Worm (Caenorhabditis elegans) whole organism, L2 larva: ENCODE data around the gene cdh-7.

Experiments used
- nhr-12 ChIP-seq: fragments of 150-350 bp; optimal IDR thresholded peaks from 2 replicates; lab custom pipeline; 2014; ENCODE audit warnings: missing biosample characterization, missing genetic modification characterization
- skn-1 ChIP-seq: sonication (generic microtip); optimal IDR thresholded peaks from 2 replicates; lab custom pipeline; 2017; ENCODE audit warnings: missing biosample characterization, missing genetic modification characterization

DNA sequence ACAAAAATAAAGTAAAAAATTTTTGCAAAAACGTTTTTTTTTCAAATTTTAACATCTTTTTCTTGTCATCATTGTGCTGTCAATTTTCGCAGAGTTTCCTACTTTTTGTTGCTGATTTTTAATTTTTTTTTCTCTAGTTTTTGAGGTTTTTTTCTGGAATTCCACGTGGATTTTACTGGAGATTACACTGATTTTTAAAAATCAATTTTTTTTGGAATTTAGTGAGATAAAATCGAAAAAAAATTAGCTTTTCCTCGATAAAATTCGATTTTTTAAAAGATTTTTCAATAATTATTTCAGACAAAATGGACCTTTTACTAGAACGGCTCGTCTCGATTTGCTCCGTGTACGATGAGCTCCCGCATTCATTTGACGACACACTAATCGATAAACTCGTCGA, 26.6 kb downstream of the cdh-7 start, which contains the start of gene R05H10.3:
- TF ChIP-seq nhr-12 (no peak), skn-1 (no peak)
